Worm (Caenorhabditis elegans) whole organism, late embryonic: ENCODE measurements around the gene npr-26.
A peak's percentile ranks its signal among the peaks of the same experiment; 100 is the strongest.

Experiments
- C38D4.7 ChIP-seq: fragments of 200-800 bp; sonication (Bioruptor generic); optimal IDR thresholded peaks from 2 replicates; lab custom pipeline; 2018; ENCODE audit warnings: mild to moderate bottlenecking, missing genetic modification characterization, moderate library complexity, missing compliant biosample characterization
- F13H6.1 ChIP-seq: sonication (generic microtip); optimal IDR thresholded peaks from 2 replicates; lab custom pipeline; 2016; ENCODE audit warnings: missing genetic modification characterization, missing compliant biosample characterization
- T23F11.4 ChIP-seq: fragments of 200-800 bp; sonication (Bioruptor generic); optimal IDR thresholded peaks from 2 replicates; lab custom pipeline; 2018; ENCODE audit warnings: mild to moderate bottlenecking, missing genetic modification characterization, missing compliant biosample characterization
- Y22D7AL.16 ChIP-seq: sonication (generic microtip); optimal IDR thresholded peaks from 2 replicates; lab custom pipeline; 2016; ENCODE audit warnings: missing genetic modification characterization, missing compliant biosample characterization
- ceh-14 ChIP-seq: sonication (generic microtip); optimal IDR thresholded peaks from 2 replicates; lab custom pipeline; 2016; ENCODE audit warnings: missing genotype, missing genetic modification characterization, missing compliant biosample characterization
- ceh-22 ChIP-seq: sonication (generic microtip); optimal IDR thresholded peaks from 2 replicates; lab custom pipeline; 2017; ENCODE audit warnings: missing biosample characterization, missing genetic modification characterization
- ceh-31 ChIP-seq: sonication (generic microtip); optimal IDR thresholded peaks from 2 replicates; lab custom pipeline; 2016; ENCODE audit warnings: missing genetic modification characterization, missing compliant biosample characterization
- ceh-34 ChIP-seq: sonication (generic microtip); optimal IDR thresholded peaks from 2 replicates; lab custom pipeline; 2016; ENCODE audit warnings: mild to moderate bottlenecking, missing genetic modification characterization, missing compliant biosample characterization
- ceh-6 ChIP-seq: fragments of 200-800 bp; sonication (Bioruptor generic); optimal IDR thresholded peaks from 2 replicates; lab custom pipeline; 2018; ENCODE audit warnings: mild to moderate bottlenecking, missing genetic modification characterization, missing compliant biosample characterization
- dmd-4 ChIP-seq: sonication (generic microtip); optimal IDR thresholded peaks from 2 replicates; lab custom pipeline; 2016; ENCODE audit warnings: borderline replicate concordance, missing genetic modification characterization, missing compliant biosample characterization
- dve-1 ChIP-seq: sonication (generic microtip); optimal IDR thresholded peaks from 2 replicates; lab custom pipeline; 2017; ENCODE audit warnings: antibody characterized with exemption, mild to moderate bottlenecking, missing genetic modification characterization, missing compliant biosample characterization
- elt-2 ChIP-seq: sonication (generic microtip); optimal IDR thresholded peaks from 2 replicates; lab custom pipeline; 2016; ENCODE audit warnings: missing genetic modification reagents, missing genetic modification characterization, missing compliant biosample characterization
- ets-4 ChIP-seq: sonication (generic microtip); optimal IDR thresholded peaks from 2 replicates; lab custom pipeline; 2016; ENCODE audit warnings: missing genetic modification characterization, missing compliant biosample characterization
- fkh-10 ChIP-seq: fragments of 150-350 bp; optimal IDR thresholded peaks from 2 replicates; lab custom pipeline; 2014; ENCODE audit warnings: missing biosample characterization, missing genetic modification reagents, missing genetic modification characterization
- hlh-15 ChIP-seq: sonication (generic microtip); optimal IDR thresholded peaks from 2 replicates; lab custom pipeline; 2016; ENCODE audit warnings: missing genetic modification characterization, missing compliant biosample characterization
- hlh-6 ChIP-seq: sonication (generic microtip); optimal IDR thresholded peaks from 2 replicates; lab custom pipeline; 2016; ENCODE audit warnings: missing genotype, missing genetic modification characterization, missing compliant biosample characterization
- lin-11 ChIP-seq: fragments of 200-800 bp; sonication (Bioruptor generic); optimal IDR thresholded peaks from 2 replicates; lab custom pipeline; 2018; ENCODE audit warnings: mild to moderate bottlenecking, missing genetic modification characterization, missing compliant biosample characterization
- mec-3 ChIP-seq: sonication (generic microtip); optimal IDR thresholded peaks from 2 replicates; lab custom pipeline; 2016; ENCODE audit warnings: borderline replicate concordance, missing genetic modification characterization, missing compliant biosample characterization
- nfya-1 ChIP-seq: sonication (generic microtip); optimal IDR thresholded peaks from 2 replicates; lab custom pipeline; 2017; ENCODE audit warnings: missing genetic modification characterization, mild to moderate bottlenecking, missing compliant biosample characterization, antibody characterized with exemption, moderate library complexity
- pat-9 ChIP-seq: fragments of 200-800 bp; sonication (Bioruptor generic); optimal IDR thresholded peaks from 2 replicates; lab custom pipeline; 2018; ENCODE audit warnings: mild to moderate bottlenecking, missing genetic modification characterization, moderate library complexity, missing compliant biosample characterization
- pha-2 ChIP-seq: sonication (generic microtip); optimal IDR thresholded peaks from 2 replicates; lab custom pipeline; 2017; ENCODE audit warnings: mild to moderate bottlenecking, missing genetic modification characterization, missing compliant biosample characterization
- pros-1 ChIP-seq: fragments of 150-350 bp; optimal IDR thresholded peaks from 2 replicates; lab custom pipeline; 2014; ENCODE audit warnings: missing biosample characterization, missing genetic modification reagents, missing genetic modification characterization
- ref-2 ChIP-seq: sonication (generic microtip); optimal IDR thresholded peaks from 2 replicates; lab custom pipeline; 2016; ENCODE audit warnings: missing genetic modification characterization, missing compliant biosample characterization
- rnt-1 ChIP-seq: sonication (generic microtip); optimal IDR thresholded peaks from 2 replicates; lab custom pipeline; 2016; ENCODE audit warnings: missing genetic modification characterization, missing compliant biosample characterization
- sdc-2 ChIP-seq: sonication (generic microtip); optimal IDR thresholded peaks from 2 replicates; lab custom pipeline; 2016; ENCODE audit warnings: missing genotype, missing genetic modification characterization, missing compliant biosample characterization
- sox-4 ChIP-seq: sonication (generic microtip); optimal IDR thresholded peaks from 2 replicates; lab custom pipeline; 2017; ENCODE audit warnings: mild to moderate bottlenecking, missing genetic modification characterization, inconsistent platforms, missing compliant biosample characterization
- syd-9 ChIP-seq: sonication (generic microtip); optimal IDR thresholded peaks from 2 replicates; lab custom pipeline; 2016; ENCODE audit warnings: mild to moderate bottlenecking, missing genetic modification characterization, moderate library complexity, missing compliant biosample characterization
- tbx-2 ChIP-seq: sonication (generic microtip); optimal IDR thresholded peaks from 2 replicates; lab custom pipeline; 2016; ENCODE audit warnings: missing genetic modification characterization, missing compliant biosample characterization
- tbx-7 ChIP-seq: sonication (generic microtip); optimal IDR thresholded peaks from 2 replicates; lab custom pipeline; 2016; ENCODE audit warnings: missing genotype, missing genetic modification characterization, missing compliant biosample characterization
- ttx-3 ChIP-seq: sonication (generic microtip); optimal IDR thresholded peaks from 2 replicates; lab custom pipeline; 2016; ENCODE audit warnings: missing genetic modification reagents, missing genetic modification characterization, missing compliant biosample characterization
- unc-3 ChIP-seq, 2 experiments: fragments of 200-800 bp in 1 of 2; sonication (Bioruptor generic) in 1 of 2; sonication (generic microtip) in 1 of 2; conservative IDR thresholded peaks in 1 of 2; optimal IDR thresholded peaks in 1 of 2; 2 replicates each; pipeline versions ENCODE4 v1.3.6 to Lab custom; 2016 to 2022; ENCODE audit warnings: missing compliant biosample characterization in 2 of 2, missing genetic modification characterization in 2 of 2, missing genetic modification reagents in 1 of 2
- unc-55 ChIP-seq: sonication (generic microtip); optimal IDR thresholded peaks from 2 replicates; lab custom pipeline; 2017; ENCODE audit warnings: missing biosample characterization, missing genetic modification reagents, missing genetic modification characterization
- ztf-16 ChIP-seq: sonication (generic microtip); optimal IDR thresholded peaks from 2 replicates; lab custom pipeline; 2017; ENCODE audit warnings: missing genetic modification characterization, missing compliant biosample characterization

Gene npr-26

ce11 chrIV:17417723-17418122, at the start of gene npr-26:
TSS of gene npr-26 (minus strand) at chrIV:17417823.
- TF ChIP-seq rnt-1 (tag; lab: Kevin White, UChicago) = no peak
- TF ChIP-seq ztf-16 (tag; lab: Kevin White, UChicago) = no peak
- TF ChIP-seq mec-3 = no peak
- TF ChIP-seq sdc-2 (tag; lab: Kevin White, UChicago) = no peak
- no peak for TF ChIP-seq ceh-31 (tag; lab: Kevin White, UChicago)
- TF ChIP-seq hlh-6 (tag; lab: Kevin White, UChicago) = no peak
- TF ChIP-seq tbx-2 = no peak
- TF ChIP-seq elt-2 (tag; lab: Kevin White, UChicago) = no peak
- TF ChIP-seq sox-4 = no peak
- TF ChIP-seq ets-4 (tag; lab: Kevin White, UChicago) = no peak
- no peak for TF ChIP-seq tbx-7 (tag; lab: Kevin White, UChicago)
- no peak for TF ChIP-seq pros-1
- TF ChIP-seq, all 69 proteins: peak for 0

- TF ChIP-seq dmd-4 = no peak
- TF ChIP-seq lin-11 (tag; lab: Kevin White, UChicago) = no peak
- TF ChIP-seq ref-2 = no peak
- peak; percentile 28 for TF ChIP-seq elt-2 (tag; lab: Kevin White, UChicago)
Observed at ce11 chrIV:17467325-17467724, 49.7 kb upstream of the npr-26 start, which contains the start of gene elo-2. TSS of gene elo-2 (minus strand) at chrIV:17467408.

ce11 chrIV:17465886-17466285, 48.3 kb upstream of the npr-26 start, which contains the start of gene F11E6.6:
TSS of gene F11E6.6 (minus strand) at chrIV:17465986.
- TF ChIP-seq ceh-14 (tag; lab: Kevin White, UChicago) = no peak
- no peak for TF ChIP-seq C38D4.7 (GFP tag; lab: Kevin White, UChicago)
- TF ChIP-seq Y22D7AL.16 (tag; lab: Kevin White, UChicago) = no peak
- TF ChIP-seq pha-2 (tag; lab: Kevin White, UChicago) = no peak
- no peak for TF ChIP-seq rnt-1 (tag; lab: Kevin White, UChicago)
- no peak for TF ChIP-seq pros-1
- no peak for TF ChIP-seq ttx-3 (tag; lab: Kevin White, UChicago)
- TF ChIP-seq pat-9 (tag; lab: Kevin White, UChicago) = no peak
- no peak for TF ChIP-seq ceh-22
- no peak for TF ChIP-seq ceh-34 (tag; lab: Kevin White, UChicago)
- TF ChIP-seq dmd-4 = no peak
- no peak for TF ChIP-seq unc-3 (GFP tag; conservative IDR thresholded peaks at IDR 0.05; lab: Robert Waterston, UW)
- no peak for TF ChIP-seq unc-3 (tag; optimal IDR thresholded peaks at IDR 0.05; lab: Kevin White, UChicago)
- no peak for TF ChIP-seq T23F11.4
- no peak for TF ChIP-seq sdc-2 (tag; lab: Kevin White, UChicago)
- TF ChIP-seq syd-9 (tag; lab: Kevin White, UChicago) = no peak
- TF ChIP-seq hlh-15 (tag; lab: Kevin White, UChicago) = no peak
- no peak for TF ChIP-seq nfya-1 (tag; lab: Kevin White, UChicago)
- TF ChIP-seq hlh-6 (tag; lab: Kevin White, UChicago) = no peak
- TF ChIP-seq unc-55 (GFP tag; lab: Kevin White, UChicago) = no peak

- TF ChIP-seq ceh-6 = no peak
Observed at ce11 chrIV:17463108-17463608, 45.5 kb upstream of the npr-26 start, which contains the start of gene F11E6.10. TSS of gene F11E6.10 (minus strand) at chrIV:17463158.

ce11 chrIV:17461222-17461707, 43.6 kb upstream of the npr-26 start, which contains the start of gene rif-1.1:
TSS of gene rif-1.1 (minus strand) at chrIV:17461272.
- TF ChIP-seq tbx-2 (peak; percentile 2), F13H6.1 (tag; lab: Kevin White, UChicago) (no peak), T23F11.4 (no peak), dve-1 (tag; lab: Kevin White, UChicago) (peak; percentile 29), fkh-10 (GFP tag; lab: Kevin White, UChicago) (no peak)
